Fruit fly (Drosophila melanogaster): ENCODE data around the gene CG13060.

DNA sequence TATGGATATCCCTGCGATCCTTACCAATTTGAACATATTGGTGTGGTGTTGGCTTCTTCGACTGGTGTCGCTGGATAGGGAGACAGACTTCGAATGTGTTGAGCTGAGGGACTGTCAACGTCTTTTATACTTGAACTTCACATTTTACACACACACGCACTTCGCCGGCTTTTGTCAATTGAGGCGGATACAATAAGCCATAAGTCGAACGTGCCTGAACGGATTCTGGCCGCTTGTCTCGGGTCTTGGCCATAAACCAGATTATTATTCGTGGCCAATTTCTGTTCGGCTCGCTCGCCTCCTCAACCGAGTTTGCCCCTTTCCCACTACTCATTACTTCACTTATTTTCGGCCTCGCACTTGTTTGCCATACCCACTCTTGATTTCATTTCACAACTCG, 16.6 kb upstream of the CG13060 start, which contains the start of gene CG13044:
- TF ChIP-seq brk (GFP tag; optimal IDR thresholded peaks at IDR 0.05) = no peak
- no peak for TF ChIP-seq N (GFP tag; optimal IDR thresholded peaks at IDR 0.05)
- no peak for TF ChIP-seq psq (GFP tag; optimal IDR thresholded peaks at IDR 0.05)
- no peak for TF ChIP-seq Vsx2 (GFP tag; optimal IDR thresholded peaks at IDR 0.05; ENCODE audit: partially characterized antibody)
- TF ChIP-seq rgr (GFP tag; optimal IDR thresholded peaks at IDR 0.05) = no peak
- no peak for TF ChIP-seq br (GFP tag; optimal IDR thresholded peaks at IDR 0.05)
- TF ChIP-seq Abd-B (GFP tag; optimal IDR thresholded peaks at IDR 0.05) = no peak
- TF ChIP-seq tai (GFP tag; optimal IDR thresholded peaks at IDR 0.05) = no peak

Data from whole organism, wandering third instar larva.